Worm (Caenorhabditis elegans): ENCODE measurements around the gene F56A11.4.

- TF ChIP-seq mdl-1 (tag; optimal IDR thresholded peaks at IDR 0.05) (no peak), hlh-30 (tag; optimal IDR thresholded peaks at IDR 0.05; ENCODE audit: insufficient read depth) (no peak), fkh-10 (GFP tag; optimal IDR thresholded peaks at IDR 0.05) (no peak), aly-2 (tag; optimal IDR thresholded peaks at IDR 0.05) (no peak), zag-1 (tag; optimal IDR thresholded peaks at IDR 0.05) (no peak), dmd-6 (GFP tag; IDR thresholded peaks at IDR 0.05) (no peak), ceh-32 (tag; optimal IDR thresholded peaks at IDR 0.05; ENCODE audit: poor library complexity) (no peak), lin-39 (tag; optimal IDR thresholded peaks at IDR 0.05) (no peak)
Measured at ce11 chrIV:572487-572886, 24.4 kb downstream of the F56A11.4 start, which contains the start of gene gex-2.
